Worm (Caenorhabditis elegans) whole organism, young adult: Measurements from ENCODE around the gene trmt-10C.2.

ENCODE experiments used
- F22D6.2 ChIP-seq: sonication (generic microtip); optimal IDR thresholded peaks from 2 replicates; lab custom pipeline; 2016; ENCODE audit warnings: mild to moderate bottlenecking, missing genetic modification characterization, missing compliant biosample characterization
- ama-1 ChIP-seq, 3 experiments: fragments of 150-350 bp in 1 of 3; sonication (generic microtip) in 2 of 3; optimal IDR thresholded peaks; 2 replicates each; lab custom pipeline; 2014 to 2018; ENCODE audit warnings: missing biosample characterization in 2 of 3, missing genetic modification characterization in 2 of 3, missing genetic modification reagents in 2 of 3
- die-1 ChIP-seq: sonication (generic microtip); optimal IDR thresholded peaks from 2 replicates; lab custom pipeline; 2016; ENCODE audit warnings: missing genotype, mild to moderate bottlenecking, missing genetic modification characterization, missing compliant biosample characterization
- efl-1 ChIP-seq: fragments of 150-350 bp; optimal IDR thresholded peaks from 2 replicates; lab custom pipeline; 2014; ENCODE audit warnings: missing biosample characterization, missing genetic modification reagents, missing genetic modification characterization
- egl-18 ChIP-seq: fragments of 200-800 bp; sonication (Bioruptor generic); IDR thresholded peaks from 2 replicates; pipeline ENCODE4 v1.3.6; 2022; ENCODE audit warnings: missing genetic modification reagents, missing genetic modification characterization, missing compliant biosample characterization
- gei-17 ChIP-seq: fragments of 200-800 bp; sonication (Bioruptor generic); optimal IDR thresholded peaks from 2 replicates; lab custom pipeline; 2018; ENCODE audit warnings: mild to moderate bottlenecking, missing genetic modification characterization, missing compliant biosample characterization
- hlh-12 ChIP-seq: sonication (generic microtip); optimal IDR thresholded peaks from 2 replicates; lab custom pipeline; 2016; ENCODE audit warnings: missing genetic modification characterization, missing compliant biosample characterization
- hmg-1.2 ChIP-seq: fragments of 200-800 bp; sonication (Bioruptor generic); IDR thresholded peaks from 2 replicates; pipeline ENCODE4 v1.3.6; 2022; ENCODE audit warnings: missing genetic modification reagents, missing genetic modification characterization, missing compliant biosample characterization
- lag-1 ChIP-seq: fragments of 200-800 bp; sonication (Bioruptor generic); IDR thresholded peaks from 2 replicates; pipeline ENCODE4 v1.3.6; 2022; ENCODE audit warnings: missing genetic modification reagents, missing genetic modification characterization, missing compliant biosample characterization
- let-607 ChIP-seq, 2 experiments: fragments of 200-800 bp in 1 of 2; sonication (Bioruptor generic) in 1 of 2; sonication (generic microtip) in 1 of 2; optimal IDR thresholded peaks; 2 replicates each; lab custom pipeline; 2016 to 2018; ENCODE audit warnings: mild to moderate bottlenecking in 2 of 2, missing compliant biosample characterization in 2 of 2, missing genetic modification characterization in 2 of 2, moderate library complexity in 2 of 2, missing genotype in 1 of 2
- mcd-1 ChIP-seq: fragments of 200-800 bp; sonication (Bioruptor generic); IDR thresholded peaks from 2 replicates; pipeline ENCODE4 v1.3.6; 2022; ENCODE audit warnings: missing genetic modification reagents, missing genetic modification characterization, missing compliant biosample characterization
- pbrm-1 ChIP-seq: fragments of 200-800 bp; sonication (Bioruptor generic); IDR thresholded peaks from 2 replicates; pipeline ENCODE4 v1.3.6; 2022; ENCODE audit warnings: missing genetic modification reagents, missing genetic modification characterization, missing compliant biosample characterization
- tlf-1 ChIP-seq: fragments of 200-800 bp; sonication (Bioruptor generic); optimal IDR thresholded peaks from 2 replicates; lab custom pipeline; 2018; ENCODE audit warnings: mild to moderate bottlenecking, missing genetic modification characterization, missing compliant biosample characterization
- zfh-2 ChIP-seq: fragments of 200-800 bp; sonication (Bioruptor generic); conservative IDR thresholded peaks from 2 replicates; pipeline ENCODE4 v1.3.6; 2022; ENCODE audit warnings: missing genetic modification reagents, missing genetic modification characterization, missing compliant biosample characterization

DNA sequence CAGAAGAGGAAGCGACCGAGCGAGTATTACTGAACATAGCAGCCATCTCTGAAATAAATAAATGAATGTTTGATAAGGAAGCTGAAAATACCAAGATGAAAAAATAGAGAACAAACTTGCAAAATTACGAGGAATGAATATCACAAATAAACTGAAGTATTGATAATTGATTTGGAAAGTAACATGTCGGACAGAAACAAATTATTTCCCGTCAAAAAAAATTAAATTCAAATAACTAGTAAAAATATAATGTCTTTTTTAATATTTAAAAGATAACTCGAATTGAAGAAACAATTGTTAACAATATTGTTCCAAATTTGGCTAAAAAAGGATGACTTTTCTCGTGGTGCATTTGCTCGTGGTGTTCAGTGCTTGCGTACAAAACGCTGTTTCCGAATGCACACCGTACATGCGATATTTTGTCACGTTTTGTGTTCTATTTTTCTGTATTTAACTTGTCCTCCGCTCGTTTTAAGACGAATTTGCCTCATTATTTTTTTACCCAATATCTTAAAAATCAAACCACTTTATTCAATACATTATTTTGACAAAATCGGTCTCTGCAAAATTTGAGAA, 4.1 kb upstream of the trmt-10C.2 start, which contains the start of gene rpn-13:
- TF ChIP-seq die-1 (tag; lab: Kevin White, UChicago) (no peak), gei-17 (no peak), F22D6.2 (tag; lab: Kevin White, UChicago) (no peak), hlh-12 (no peak), pbrm-1 (GFP tag; lab: Robert Waterston, UW) (no peak), ama-1 (optimal IDR thresholded peaks at IDR 0.05; lab: Kevin White, UChicago) (no peak), ama-1 (GFP tag; optimal IDR thresholded peaks at IDR 0.05; lab: Kevin White, UChicago) (no peak), efl-1 (GFP tag; lab: Kevin White, UChicago) (no peak), mcd-1 (GFP tag; lab: Robert Waterston, UW) (no peak), tlf-1 (GFP tag; lab: Kevin White, UChicago) (no peak), hmg-1.2 (no peak), zfh-2 (GFP tag; lab: Robert Waterston, UW) (no peak), let-607 (tag; optimal IDR thresholded peaks at IDR 0.05; lab: Kevin White, UChicago) (no peak), egl-18 (no peak), lag-1 (no peak)
